Fruit fly (Drosophila melanogaster) whole organism, embryonic: ENCODE measurements around the gene Zwilch.

ENCODE experiments used
- Ada2b ChIP-seq: fragments of 200-800 bp; sonication (Bioruptor generic); IDR thresholded peaks from 2 replicates; pipeline ENCODE4 v1.3.6; 2022; ENCODE audit warnings: missing biosample characterization, missing genetic modification characterization
- Adf1 ChIP-seq: fragments of 200-800 bp; sonication (Bioruptor generic); IDR thresholded peaks from 2 replicates; pipeline ENCODE4 v1.3.6; 2022; ENCODE audit warnings: missing biosample characterization, missing genetic modification characterization
- CG11247 ChIP-seq: fragments of 200-800 bp; sonication (Bioruptor generic); IDR thresholded peaks from 2 replicates; pipeline ENCODE4 v1.3.6; 2022; ENCODE audit warnings: missing biosample characterization, missing genetic modification characterization
- CG12299 ChIP-seq: fragments of 200-800 bp; sonication (Bioruptor generic); optimal IDR thresholded peaks from 2 replicates; lab custom pipeline; 2018; ENCODE audit warnings: missing biosample characterization, mild to moderate bottlenecking, missing genetic modification characterization
- CG13424 ChIP-seq: fragments of 200-800 bp; sonication (Bioruptor generic); optimal IDR thresholded peaks from 2 replicates; lab custom pipeline; 2019; ENCODE audit warnings: missing biosample characterization, mild to moderate bottlenecking, missing genetic modification characterization, moderate library complexity
- CG15514 ChIP-seq: fragments of 200-800 bp; sonication (Bioruptor generic); optimal IDR thresholded peaks from 3 replicates; lab custom pipeline; 2017; ENCODE audit warnings: missing biosample characterization, missing genetic modification characterization, mild to moderate bottlenecking, moderate library complexity, missing genetic modification reagents
- CG15696 ChIP-seq: fragments of 200-800 bp; sonication (Bioruptor generic); optimal IDR thresholded peaks from 2 replicates; lab custom pipeline; 2019; ENCODE audit warnings: missing biosample characterization, mild to moderate bottlenecking, missing genetic modification characterization, moderate library complexity
- CG18599 ChIP-seq: fragments of 200-800 bp; sonication (Bioruptor generic); optimal IDR thresholded peaks from 3 replicates; lab custom pipeline; 2017; ENCODE audit warnings: missing biosample characterization, missing genetic modification characterization, mild to moderate bottlenecking, moderate library complexity, missing genetic modification reagents
- CG18764 ChIP-seq: fragments of 200-800 bp; sonication (Bioruptor generic); optimal IDR thresholded peaks from 3 replicates; lab custom pipeline; 2016; ENCODE audit warnings: missing biosample characterization, missing genetic modification characterization
- CG2889 ChIP-seq: fragments of 200-800 bp; sonication (Bioruptor generic); IDR thresholded peaks from 3 replicates; pipeline ENCODE4 v1.3.6; 2022; ENCODE audit warnings: missing biosample characterization, missing genetic modification characterization
- CG33557 ChIP-seq: fragments of 200-800 bp; sonication (Bioruptor generic); optimal IDR thresholded peaks from 2 replicates; lab custom pipeline; 2019; ENCODE audit warnings: missing biosample characterization, mild to moderate bottlenecking, missing genetic modification characterization, moderate library complexity
- CG3407 ChIP-seq: fragments of 200-800 bp; sonication (Bioruptor generic); optimal IDR thresholded peaks from 2 replicates; lab custom pipeline; 2018; ENCODE audit warnings: missing biosample characterization, mild to moderate bottlenecking, missing genetic modification characterization
- CG34376 ChIP-seq: fragments of 200-800 bp; sonication (Bioruptor generic); optimal IDR thresholded peaks from 2 replicates; lab custom pipeline; 2018; ENCODE audit warnings: missing biosample characterization, mild to moderate bottlenecking, missing genetic modification characterization
- CG4404 ChIP-seq: fragments of 200-800 bp; sonication (Bioruptor generic); IDR thresholded peaks from 2 replicates; pipeline ENCODE4 v1.3.6; 2022; ENCODE audit warnings: missing biosample characterization, missing genetic modification characterization
- CG5953 ChIP-seq: fragments of 200-800 bp; sonication (Bioruptor generic); IDR thresholded peaks from 2 replicates; pipeline ENCODE4 v1.3.6; 2022; ENCODE audit warnings: missing biosample characterization, missing genetic modification characterization
- CG6175 ChIP-seq: fragments of 200-800 bp; sonication (Bioruptor generic); IDR thresholded peaks from 3 replicates; pipeline ENCODE4 v1.3.6; 2022; ENCODE audit warnings: missing biosample characterization, missing genetic modification characterization
- CG8089 ChIP-seq: fragments of 200-800 bp; sonication (Bioruptor generic); optimal IDR thresholded peaks from 3 replicates; lab custom pipeline; 2016; ENCODE audit warnings: missing biosample characterization, missing genetic modification characterization
- CG9215 ChIP-seq: fragments of 200-800 bp; sonication (Bioruptor generic); IDR thresholded peaks from 2 replicates; pipeline ENCODE4 v1.3.6; 2022; ENCODE audit warnings: missing biosample characterization, missing genetic modification characterization
- Chrac-16 ChIP-seq: fragments of 200-800 bp; sonication (Bioruptor generic); optimal IDR thresholded peaks from 3 replicates; lab custom pipeline; 2016; ENCODE audit warnings: missing biosample characterization, missing genetic modification characterization
- CkIIα-i1 ChIP-seq: fragments of 200-800 bp; sonication (Bioruptor generic); IDR thresholded peaks from 2 replicates; pipeline ENCODE4 v1.3.6; 2022; ENCODE audit warnings: missing biosample characterization, missing genetic modification characterization
- Dip3 ChIP-seq: fragments of 200-800 bp; sonication (Bioruptor generic); optimal IDR thresholded peaks from 3 replicates; lab custom pipeline; 2016; ENCODE audit warnings: missing biosample characterization, missing genetic modification characterization
- HLHmδ ChIP-seq: fragments of 200-800 bp; sonication (Bioruptor generic); optimal IDR thresholded peaks from 2 replicates; lab custom pipeline; 2018; ENCODE audit warnings: missing biosample characterization, mild to moderate bottlenecking, missing genetic modification characterization, moderate library complexity
- Lpt ChIP-seq: fragments of >200 bp; optimal IDR thresholded peaks from 2 replicates; lab custom pipeline; 2018; ENCODE audit warnings: missing biosample characterization, missing genetic modification characterization
- Mrtf ChIP-seq: fragments of 200-800 bp; sonication (Bioruptor generic); IDR thresholded peaks from 3 replicates; pipeline ENCODE4 v1.3.6; 2022; ENCODE audit warnings: missing biosample characterization, missing genetic modification characterization
- Neu2 ChIP-seq: fragments of 200-800 bp; sonication (Bioruptor generic); optimal IDR thresholded peaks from 3 replicates; lab custom pipeline; 2016; ENCODE audit warnings: missing biosample characterization, missing genetic modification characterization, borderline replicate concordance
- Nf-YB ChIP-seq: fragments of 200-800 bp; sonication (Bioruptor generic); optimal IDR thresholded peaks from 3 replicates; lab custom pipeline; 2019; ENCODE audit warnings: missing biosample characterization, mild to moderate bottlenecking, missing genetic modification characterization, moderate library complexity
- Rx ChIP-seq: fragments of 200-800 bp; sonication (Bioruptor generic); IDR thresholded peaks from 2 replicates; pipeline ENCODE4 v1.3.6; 2022; ENCODE audit warnings: missing biosample characterization, missing genetic modification characterization
- Sry-β ChIP-seq: fragments of 200-800 bp; sonication (Bioruptor generic); optimal IDR thresholded peaks from 2 replicates; lab custom pipeline; 2018; ENCODE audit warnings: missing biosample characterization, mild to moderate bottlenecking, missing genetic modification characterization, moderate library complexity
- Ssrp ChIP-seq: fragments of 200-800 bp; sonication (Bioruptor generic); optimal IDR thresholded peaks from 2 replicates; lab custom pipeline; 2018; ENCODE audit warnings: missing biosample characterization, mild to moderate bottlenecking, missing genetic modification characterization, moderate library complexity
- ab ChIP-seq: fragments of 200-800 bp; sonication (Bioruptor generic); optimal IDR thresholded peaks from 2 replicates; lab custom pipeline; 2016; ENCODE audit warnings: missing biosample characterization, missing genetic modification characterization
- crc ChIP-seq: fragments of 200-800 bp; sonication (Bioruptor generic); optimal IDR thresholded peaks from 2 replicates; lab custom pipeline; 2016; ENCODE audit warnings: missing biosample characterization, missing genetic modification characterization
- dimm ChIP-seq: fragments of 200-800 bp; sonication (Bioruptor generic); IDR thresholded peaks from 2 replicates; pipeline ENCODE4 v1.3.6; 2022; ENCODE audit warnings: missing biosample characterization, missing genetic modification characterization
- dmrt11E ChIP-seq: fragments of 200-800 bp; sonication (Bioruptor generic); optimal IDR thresholded peaks from 3 replicates; lab custom pipeline; 2018; ENCODE audit warnings: missing biosample characterization, mild to moderate bottlenecking, missing genetic modification characterization, moderate library complexity
- dmrt99B ChIP-seq: fragments of 200-800 bp; sonication (Bioruptor generic); optimal IDR thresholded peaks from 2 replicates; lab custom pipeline; 2018; ENCODE audit warnings: missing biosample characterization, mild to moderate bottlenecking, missing genetic modification characterization, moderate library complexity
- dysf ChIP-seq: fragments of 200-800 bp; sonication (Bioruptor generic); IDR thresholded peaks from 3 replicates; pipeline ENCODE4 v1.3.6; 2022; ENCODE audit warnings: missing biosample characterization, missing genetic modification characterization
- ewg ChIP-seq: fragments of 200-800 bp; sonication (Bioruptor generic); optimal IDR thresholded peaks from 3 replicates; lab custom pipeline; 2017; ENCODE audit warnings: mild to moderate bottlenecking, missing biosample characterization, missing genetic modification reagents, missing genetic modification characterization
- fd3F ChIP-seq: fragments of 200-800 bp; sonication (Bioruptor generic); optimal IDR thresholded peaks from 2 replicates; lab custom pipeline; 2018; ENCODE audit warnings: missing biosample characterization, mild to moderate bottlenecking, missing genetic modification characterization, moderate library complexity
- fd96Cb ChIP-seq: fragments of 200-800 bp; sonication (Bioruptor generic); optimal IDR thresholded peaks from 2 replicates; lab custom pipeline; 2018; ENCODE audit warnings: missing biosample characterization, mild to moderate bottlenecking, missing genetic modification characterization, moderate library complexity
- ftz-f1 ChIP-seq: fragments of 200-800 bp; sonication (Bioruptor generic); optimal IDR thresholded peaks from 2 replicates; lab custom pipeline; 2016; ENCODE audit warnings: missing biosample characterization, missing genetic modification characterization
- gcm2 ChIP-seq: fragments of 200-800 bp; sonication (Bioruptor generic); optimal IDR thresholded peaks from 2 replicates; lab custom pipeline; 2016; ENCODE audit warnings: missing biosample characterization, missing genetic modification characterization
- gsb ChIP-seq: fragments of 200-800 bp; sonication (Bioruptor generic); IDR thresholded peaks from 2 replicates; pipeline ENCODE4 v1.3.6; 2022; ENCODE audit warnings: missing biosample characterization, missing genetic modification characterization
- insv ChIP-seq, 2 experiments: fragments of 200-800 bp; sonication (Bioruptor generic); optimal IDR thresholded peaks; 3 replicates each; lab custom pipeline; 2016 to 2018; ENCODE audit warnings: missing biosample characterization in 2 of 2, missing genetic modification characterization in 2 of 2
- klu ChIP-seq: fragments of 200-800 bp; sonication (Bioruptor generic); IDR thresholded peaks from 2 replicates; pipeline ENCODE4 v1.3.6; 2022; ENCODE audit warnings: missing biosample characterization, missing genetic modification characterization
- nau ChIP-seq: fragments of 200-800 bp; sonication (Bioruptor generic); optimal IDR thresholded peaks from 3 replicates; lab custom pipeline; 2017; ENCODE audit warnings: missing biosample characterization, mild to moderate bottlenecking, missing genetic modification characterization, missing genetic modification reagents
- nerfin-1 ChIP-seq: fragments of 200-800 bp; sonication (Bioruptor generic); optimal IDR thresholded peaks from 3 replicates; lab custom pipeline; 2019; ENCODE audit warnings: missing biosample characterization, mild to moderate bottlenecking, missing genetic modification characterization, moderate library complexity
- org-1 ChIP-seq: fragments of 200-800 bp; sonication (Bioruptor generic); optimal IDR thresholded peaks from 2 replicates; lab custom pipeline; 2017; ENCODE audit warnings: missing biosample characterization, missing genetic modification characterization
- so ChIP-seq: fragments of 200-800 bp; sonication (Bioruptor generic); IDR thresholded peaks from 3 replicates; pipeline ENCODE4 v1.3.6; 2022; ENCODE audit warnings: missing biosample characterization, missing genetic modification characterization
- stc ChIP-seq: fragments of 200-800 bp; sonication (Bioruptor generic); IDR thresholded peaks from 2 replicates; pipeline ENCODE4 v1.3.6; 2022; ENCODE audit warnings: missing biosample characterization, missing genetic modification characterization
- vvl ChIP-seq: fragments of 200-800 bp; sonication (Bioruptor generic); IDR thresholded peaks from 2 replicates; pipeline ENCODE4 v1.3.6; 2022; ENCODE audit warnings: missing biosample characterization, missing genetic modification characterization

Gene Zwilch

dm6 chr3R:31218997-31219992 lies 6.1 kb upstream of the Zwilch start, which contains the start of gene ATPsynC (continued):
- TF ChIP-seq dmrt11E (tag; lab: Kevin White, UChicago) (no peak), CG6175 (GFP tag; lab: Robert Waterston, UW) (no peak), dimm (GFP tag; lab: Robert Waterston, UW) (no peak), CG34376 (GFP tag; lab: Kevin White, UChicago) (peak; percentile 82), nerfin-1 (tag; lab: Kevin White, UChicago) (peak; percentile 77), CG18599 (GFP tag; lab: Kevin White, UChicago) (peak; percentile 41), CkIIα-i1 (no peak), crc (no peak), Adf1 (GFP tag; lab: Robert Waterston, UW) (no peak), CG18764 (GFP tag; lab: Kevin White, UChicago) (no peak), CG15696 (peak; percentile 26), Lpt (GFP tag; lab: Kevin White, UChicago) (no peak), ftz-f1 (GFP tag; lab: Kevin White, UChicago) (peak; percentile 90), CG15514 (peak; percentile 94), dysf (GFP tag; lab: Robert Waterston, UW) (no peak), nau (GFP tag; lab: Kevin White, UChicago) (peak; percentile 61), fd96Cb (tag; lab: Kevin White, UChicago) (no peak), CG3407 (no peak), Chrac-16 (GFP tag; lab: Kevin White, UChicago) (no peak), org-1 (GFP tag; lab: Kevin White, UChicago) (no peak), CG12299 (tag; lab: Kevin White, UChicago) (peak; percentile 35), Sry-β (no peak), vvl (GFP tag; lab: Robert Waterston, UW) (no peak), ab (GFP tag; lab: Kevin White, UChicago) (no peak), Rx (GFP tag; lab: Robert Waterston, UW) (no peak), CG4404 (GFP tag; lab: Robert Waterston, UW) (no peak), CG11247 (GFP tag; lab: Robert Waterston, UW) (no peak), klu (GFP tag; lab: Robert Waterston, UW) (no peak), insv (GFP tag; optimal IDR thresholded peaks at IDR 0.05; lab: Kevin White, UChicago) (peak in 1 of 2 experiments; percentile 66), gsb (GFP tag; lab: Robert Waterston, UW) (no peak), CG33557 (GFP tag; lab: Kevin White, UChicago) (peak; percentile 3), stc (GFP tag; lab: Robert Waterston, UW) (no peak), CG5953 (GFP tag; lab: Robert Waterston, UW) (no peak), Ada2b (GFP tag; lab: Robert Waterston, UW) (no peak), gcm2 (GFP tag; lab: Kevin White, UChicago) (no peak), CG8089 (GFP tag; lab: Kevin White, UChicago) (peak; percentile 3), ewg (peak; percentile 51), CG9215 (GFP tag; lab: Robert Waterston, UW) (no peak), HLHmδ (GFP tag; lab: Kevin White, UChicago) (peak; percentile 80), dmrt99B (no peak), so (GFP tag; lab: Robert Waterston, UW) (no peak), Dip3 (GFP tag; lab: Kevin White, UChicago) (no peak), Mrtf (no peak), CG13424 (tag; lab: Kevin White, UChicago) (peak; percentile 22), Neu2 (GFP tag; lab: Kevin White, UChicago) (no peak), Ssrp (tag; lab: Kevin White, UChicago) (peak; percentile 1), CG2889 (GFP tag; lab: Robert Waterston, UW) (no peak), fd3F (GFP tag; lab: Kevin White, UChicago) (no peak), Nf-YB (GFP tag; lab: Kevin White, UChicago) (peak; percentile 1)
